Fruit fly (Drosophila melanogaster): Measurements from ENCODE around the gene PLCXD.

- TF ChIP-seq Hr96 (GFP tag; optimal IDR thresholded peaks at IDR 0.05) (no peak), Crg-1 (GFP tag; optimal IDR thresholded peaks at IDR 0.05) (peak; percentile 77)
These were observed 28.0 kb upstream of the PLCXD start for dm6 chr2L:12021193-12021592.
